Fruit fly (Drosophila melanogaster) whole organism, embryonic: ENCODE measurements around the gene CG32137.

Experiments used
- Bgb ChIP-seq: fragments of 200-800 bp; sonication (Bioruptor generic); IDR thresholded peaks from 2 replicates; pipeline ENCODE4 v1.3.6; 2022; ENCODE audit warnings: missing biosample characterization, missing genetic modification characterization; ENCODE audit not compliant: partially characterized antibody
- CG10147 ChIP-seq: fragments of 200-800 bp; sonication (Bioruptor generic); optimal IDR thresholded peaks from 2 replicates; lab custom pipeline; 2019; ENCODE audit warnings: missing biosample characterization, mild to moderate bottlenecking, missing genetic modification characterization, moderate library complexity
- CG10431 ChIP-seq: fragments of 200-800 bp; sonication (Bioruptor generic); optimal IDR thresholded peaks from 3 replicates; lab custom pipeline; 2018; ENCODE audit warnings: missing biosample characterization, mild to moderate bottlenecking, missing genetic modification characterization
- CG11085 ChIP-seq: fragments of 200-800 bp; sonication (Bioruptor generic); IDR thresholded peaks from 2 replicates; pipeline ENCODE4 v1.3.6; 2022; ENCODE audit warnings: missing biosample characterization, missing genetic modification characterization
- CG11723 ChIP-seq: fragments of 200-800 bp; sonication (Bioruptor generic); optimal IDR thresholded peaks from 2 replicates; lab custom pipeline; 2017; ENCODE audit warnings: missing biosample characterization, mild to moderate bottlenecking, missing genetic modification characterization
- CG1233 ChIP-seq: fragments of 200-800 bp; sonication (Bioruptor generic); optimal IDR thresholded peaks from 4 replicates; lab custom pipeline; 2018; ENCODE audit warnings: missing biosample characterization, mild to moderate bottlenecking, missing genetic modification characterization
- CG13287 ChIP-seq: fragments of 200-800 bp; sonication (Bioruptor generic); IDR thresholded peaks from 2 replicates; pipeline ENCODE4 v1.3.6; 2022; ENCODE audit warnings: missing biosample characterization, missing genetic modification characterization; ENCODE audit not compliant: partially characterized antibody
- CG13624 ChIP-seq: fragments of 200-800 bp; sonication (Bioruptor generic); optimal IDR thresholded peaks from 2 replicates; lab custom pipeline; 2016; ENCODE audit warnings: missing biosample characterization, missing genetic modification characterization
- CG14667 ChIP-seq: fragments of 200-800 bp; sonication (Bioruptor generic); IDR thresholded peaks from 2 replicates; pipeline ENCODE4 v1.3.6; 2022; ENCODE audit warnings: missing biosample characterization, missing genetic modification characterization
- CG17802 ChIP-seq: fragments of 200-800 bp; sonication (Bioruptor generic); optimal IDR thresholded peaks from 2 replicates; lab custom pipeline; 2018; ENCODE audit warnings: missing biosample characterization, mild to moderate bottlenecking, missing genetic modification characterization, moderate library complexity
- CG18011 ChIP-seq: fragments of 200-800 bp; sonication (Bioruptor generic); optimal IDR thresholded peaks from 2 replicates; lab custom pipeline; 2017; ENCODE audit warnings: missing biosample characterization, missing genetic modification characterization, mild to moderate bottlenecking, moderate library complexity, missing genotype
- CG1832 ChIP-seq: fragments of 200-800 bp; sonication (Bioruptor generic); optimal IDR thresholded peaks from 2 replicates; lab custom pipeline; 2017; ENCODE audit warnings: missing biosample characterization, mild to moderate bottlenecking, missing genetic modification characterization, inconsistent platforms
- CG3407 ChIP-seq: fragments of 200-800 bp; sonication (Bioruptor generic); optimal IDR thresholded peaks from 2 replicates; lab custom pipeline; 2018; ENCODE audit warnings: missing biosample characterization, mild to moderate bottlenecking, missing genetic modification characterization
- CG42726 ChIP-seq: fragments of 200-800 bp; sonication (Bioruptor generic); IDR thresholded peaks from 2 replicates; pipeline ENCODE4 v1.3.6; 2022; ENCODE audit warnings: missing biosample characterization, missing genetic modification characterization; ENCODE audit not compliant: partially characterized antibody
- CG6654 ChIP-seq: fragments of 200-800 bp; sonication (Bioruptor generic); optimal IDR thresholded peaks from 2 replicates; lab custom pipeline; 2017; ENCODE audit warnings: missing biosample characterization, mild to moderate bottlenecking, missing genetic modification characterization
- CG6689 ChIP-seq: fragments of 200-800 bp; sonication (Bioruptor generic); IDR thresholded peaks from 2 replicates; pipeline ENCODE4 v1.3.6; 2022; ENCODE audit warnings: missing biosample characterization, missing genetic modification characterization
- CG7357 ChIP-seq: fragments of 200-800 bp; sonication (Bioruptor generic); IDR thresholded peaks from 3 replicates; pipeline ENCODE4 v1.3.6; 2022; ENCODE audit warnings: missing biosample characterization, missing genetic modification characterization
- CG7372 ChIP-seq: fragments of 200-800 bp; sonication (Bioruptor generic); IDR thresholded peaks from 2 replicates; pipeline ENCODE4 v1.3.6; 2022; ENCODE audit warnings: missing biosample characterization, missing genetic modification characterization
- CG7556 ChIP-seq: fragments of 200-800 bp; sonication (Bioruptor generic); optimal IDR thresholded peaks from 2 replicates; lab custom pipeline; 2017; ENCODE audit warnings: missing biosample characterization, mild to moderate bottlenecking, missing genetic modification characterization
- CG8359 ChIP-seq: fragments of 200-800 bp; sonication (Bioruptor generic); optimal IDR thresholded peaks from 2 replicates; lab custom pipeline; 2017; ENCODE audit warnings: missing biosample characterization, mild to moderate bottlenecking, missing genetic modification characterization, borderline replicate concordance
- CG8765 ChIP-seq: fragments of 200-800 bp; sonication (Bioruptor generic); IDR thresholded peaks from 2 replicates; pipeline ENCODE4 v1.3.6; 2022; ENCODE audit warnings: missing biosample characterization, missing genetic modification characterization
- CG8944 ChIP-seq: fragments of 200-800 bp; sonication (Bioruptor generic); optimal IDR thresholded peaks from 3 replicates; lab custom pipeline; 2016; ENCODE audit warnings: missing biosample characterization, missing genetic modification characterization
- CG9609 ChIP-seq: fragments of 200-800 bp; sonication (Bioruptor generic); optimal IDR thresholded peaks from 3 replicates; lab custom pipeline; 2016; ENCODE audit warnings: missing biosample characterization, missing genetic modification characterization
- CG9727 ChIP-seq: fragments of 200-800 bp; sonication (Bioruptor generic); optimal IDR thresholded peaks from 3 replicates; lab custom pipeline; 2017; ENCODE audit warnings: missing biosample characterization, mild to moderate bottlenecking, missing genetic modification characterization
- CG9932 ChIP-seq: fragments of 200-800 bp; sonication (Bioruptor generic); IDR thresholded peaks from 2 replicates; pipeline ENCODE4 v1.3.6; 2022; ENCODE audit warnings: missing biosample characterization, missing genetic modification characterization
- D19B ChIP-seq: fragments of 200-800 bp; sonication (Bioruptor generic); optimal IDR thresholded peaks from 2 replicates; lab custom pipeline; 2017; ENCODE audit warnings: missing biosample characterization, mild to moderate bottlenecking, missing genetic modification characterization
- Dip2 ChIP-seq: fragments of 200-800 bp; sonication (Bioruptor generic); IDR thresholded peaks from 2 replicates; pipeline ENCODE4 v1.3.6; 2022; ENCODE audit warnings: missing biosample characterization, missing genetic modification characterization
- E2f1 ChIP-seq: fragments of 200-800 bp; sonication (Bioruptor generic); IDR thresholded peaks from 2 replicates; pipeline ENCODE4 v1.3.6; 2022; ENCODE audit warnings: missing biosample characterization, missing genetic modification characterization
- E2f2 ChIP-seq: fragments of 200-800 bp; sonication (Bioruptor generic); IDR thresholded peaks from 2 replicates; pipeline ENCODE4 v1.3.6; 2022; ENCODE audit warnings: missing biosample characterization, missing genetic modification characterization
- Elba2 ChIP-seq: fragments of 200-800 bp; sonication (Bioruptor generic); optimal IDR thresholded peaks from 3 replicates; lab custom pipeline; 2016; ENCODE audit warnings: missing biosample characterization, missing genetic modification characterization
- H15 ChIP-seq: fragments of 200-800 bp; sonication (Bioruptor generic); IDR thresholded peaks from 3 replicates; pipeline ENCODE4 v1.3.6; 2022; ENCODE audit warnings: missing biosample characterization, missing genetic modification characterization
- H2.0 ChIP-seq: fragments of 200-800 bp; sonication (Bioruptor generic); IDR thresholded peaks from 2 replicates; pipeline ENCODE4 v1.3.6; 2022; ENCODE audit warnings: missing biosample characterization, missing genetic modification characterization
- Hr51 ChIP-seq, 2 experiments: fragments of 200-800 bp; sonication (Bioruptor generic); optimal IDR thresholded peaks; 2 replicates in 1 of 2; 3 replicates in 1 of 2; lab custom pipeline; 2016 to 2018; ENCODE audit warnings: missing biosample characterization in 2 of 2, missing genetic modification characterization in 2 of 2, mild to moderate bottlenecking in 1 of 2, moderate library complexity in 1 of 2
- MBD-R2 ChIP-seq: fragments of 200-800 bp; sonication (Bioruptor generic); IDR thresholded peaks from 2 replicates; pipeline ENCODE4 v1.3.6; 2022; ENCODE audit warnings: missing biosample characterization, missing genetic modification characterization
- Mrtf ChIP-seq: fragments of 200-800 bp; sonication (Bioruptor generic); IDR thresholded peaks from 3 replicates; pipeline ENCODE4 v1.3.6; 2022; ENCODE audit warnings: missing biosample characterization, missing genetic modification characterization
- Spps ChIP-seq: fragments of 200-800 bp; sonication (Bioruptor generic); optimal IDR thresholded peaks from 2 replicates; lab custom pipeline; 2018; ENCODE audit warnings: missing biosample characterization, mild to moderate bottlenecking, missing genetic modification characterization
- cad ChIP-seq: fragments of >200 bp; optimal IDR thresholded peaks from 2 replicates; lab custom pipeline; 2017; ENCODE audit warnings: missing biosample characterization, missing genetic modification characterization
- chinmo ChIP-seq: fragments of 200-800 bp; sonication (Bioruptor generic); IDR thresholded peaks from 4 replicates; pipeline ENCODE4 v1.3.6; 2022; ENCODE audit warnings: missing biosample characterization, missing genetic modification characterization; ENCODE audit not compliant: partially characterized antibody
- cwo ChIP-seq: fragments of 200-800 bp; sonication (Bioruptor generic); optimal IDR thresholded peaks from 3 replicates; lab custom pipeline; 2017; ENCODE audit warnings: missing biosample characterization, missing genetic modification characterization, mild to moderate bottlenecking, moderate library complexity, missing genetic modification reagents
- dan ChIP-seq: fragments of 200-800 bp; sonication (Bioruptor generic); IDR thresholded peaks from 2 replicates; pipeline ENCODE4 v1.3.6; 2022; ENCODE audit warnings: missing biosample characterization, missing genetic modification characterization
- dmrt11E ChIP-seq: fragments of 200-800 bp; sonication (Bioruptor generic); optimal IDR thresholded peaks from 3 replicates; lab custom pipeline; 2018; ENCODE audit warnings: missing biosample characterization, mild to moderate bottlenecking, missing genetic modification characterization, moderate library complexity
- emc ChIP-seq: fragments of 200-800 bp; sonication (Bioruptor generic); optimal IDR thresholded peaks from 2 replicates; lab custom pipeline; 2016; ENCODE audit warnings: missing biosample characterization, missing genetic modification characterization
- ham ChIP-seq: fragments of 200-800 bp; sonication (Bioruptor generic); IDR thresholded peaks from 2 replicates; pipeline ENCODE4 v1.3.6; 2022; ENCODE audit warnings: missing biosample characterization, missing genetic modification characterization
- kay ChIP-seq: fragments of 200-800 bp; sonication (Bioruptor generic); optimal IDR thresholded peaks from 2 replicates; lab custom pipeline; 2016; ENCODE audit warnings: missing biosample characterization, missing genetic modification characterization
- lbe ChIP-seq: fragments of 200-800 bp; sonication (Bioruptor generic); optimal IDR thresholded peaks from 2 replicates; lab custom pipeline; 2016; ENCODE audit warnings: missing biosample characterization, mild to moderate bottlenecking, missing genetic modification characterization
- mam ChIP-seq: fragments of 200-800 bp; sonication (Bioruptor generic); optimal IDR thresholded peaks from 3 replicates; lab custom pipeline; 2016; ENCODE audit warnings: missing biosample characterization, missing genetic modification characterization
- nerfin-2 ChIP-seq: fragments of 200-800 bp; sonication (Bioruptor generic); IDR thresholded peaks from 2 replicates; pipeline ENCODE4 v1.3.6; 2022; ENCODE audit warnings: missing biosample characterization, missing genetic modification characterization; ENCODE audit not compliant: partially characterized antibody
- p53 ChIP-seq: fragments of 200-800 bp; sonication (Bioruptor generic); optimal IDR thresholded peaks from 2 replicates; lab custom pipeline; 2016; ENCODE audit warnings: missing biosample characterization, missing genetic modification characterization
- so ChIP-seq: fragments of 200-800 bp; sonication (Bioruptor generic); IDR thresholded peaks from 3 replicates; pipeline ENCODE4 v1.3.6; 2022; ENCODE audit warnings: missing biosample characterization, missing genetic modification characterization
- vnd ChIP-seq: fragments of 200-800 bp; sonication (Bioruptor generic); IDR thresholded peaks from 3 replicates; pipeline ENCODE4 v1.3.6; 2022; ENCODE audit warnings: missing biosample characterization, missing genetic modification characterization; ENCODE audit not compliant: partially characterized antibody

Gene CG32137

dm6 chr3L:14004963-14005458 is 66.0 kb downstream of the CG32137 start (continued):
- TF ChIP-seq E2f1 (GFP tag; lab: Robert Waterston, UW) (peak; percentile 89), nerfin-2 (no peak; the same call in 1 of the 2 replicates), CG9932 (GFP tag; lab: Robert Waterston, UW) (peak; percentile 94), CG6654 (GFP tag; lab: Kevin White, UChicago) (peak; percentile 83), cwo (GFP tag; lab: Kevin White, UChicago) (peak; percentile 91), CG1233 (GFP tag; lab: Kevin White, UChicago) (peak; percentile 93), chinmo (peak; percentile 100), E2f2 (GFP tag; lab: Robert Waterston, UW) (peak; percentile 78), Elba2 (GFP tag; lab: Kevin White, UChicago) (no peak), CG1832 (peak; percentile 59), cad (GFP tag; lab: Kevin White, UChicago) (no peak), CG11085 (peak; percentile 87), CG13624 (GFP tag; lab: Kevin White, UChicago) (peak; percentile 97), CG10431 (GFP tag; lab: Kevin White, UChicago) (peak; percentile 82), D19B (no peak), CG8359 (GFP tag; lab: Kevin White, UChicago) (peak; percentile 82), Dip2 (GFP tag; lab: Robert Waterston, UW) (no peak; the same call in 1 of the 2 replicates), MBD-R2 (GFP tag; lab: Robert Waterston, UW) (peak; percentile 85), CG17802 (tag; lab: Kevin White, UChicago) (peak; percentile 81), so (GFP tag; lab: Robert Waterston, UW) (peak; percentile 95), CG8944 (GFP tag; lab: Kevin White, UChicago) (peak; percentile 96), Hr51 (GFP tag; optimal IDR thresholded peaks at IDR 0.05; lab: Kevin White, UChicago) (peak; percentile 93 to 96), CG3407 (peak; percentile 93), CG8765 (GFP tag; lab: Robert Waterston, UW) (peak; percentile 80), CG6689 (GFP tag; lab: Robert Waterston, UW) (peak; percentile 93), CG7372 (GFP tag; lab: Robert Waterston, UW) (peak; percentile 92), vnd (GFP tag; lab: Robert Waterston, UW) (no peak), CG10147 (GFP tag; lab: Kevin White, UChicago) (peak; percentile 88), dan (no peak), CG13287 (no peak), H2.0 (GFP tag; lab: Robert Waterston, UW) (peak; percentile 97), CG18011 (peak; percentile 78), Spps (tag; lab: Kevin White, UChicago) (peak; percentile 58), CG14667 (peak; percentile 79), p53 (GFP tag; lab: Kevin White, UChicago) (peak; percentile 87), mam (GFP tag; lab: Kevin White, UChicago) (peak; percentile 97), kay (GFP tag; lab: Kevin White, UChicago) (peak; percentile 91), Mrtf (GFP tag; lab: Robert Waterston, UW) (peak; percentile 91), CG42726 (GFP tag; lab: Robert Waterston, UW) (no peak), CG7556 (GFP tag; lab: Kevin White, UChicago) (peak; percentile 93), Bgb (peak; percentile 55; the same call in 1 of the 2 replicates), lbe (GFP tag; lab: Kevin White, UChicago) (peak; percentile 87), emc (GFP tag; lab: Kevin White, UChicago) (peak; percentile 89), CG11723 (GFP tag; lab: Kevin White, UChicago) (peak; percentile 94), dmrt11E (tag; lab: Kevin White, UChicago) (peak; percentile 67), CG9727 (GFP tag; lab: Kevin White, UChicago) (peak; percentile 95), H15 (GFP tag; lab: Robert Waterston, UW) (peak; percentile 96), ham (GFP tag; lab: Robert Waterston, UW) (peak; percentile 78), CG9609 (peak; percentile 96), CG7357 (GFP tag; lab: Robert Waterston, UW) (peak; percentile 82)
